Worm (Caenorhabditis elegans): ENCODE measurements around the gene flor-1.

Gene flor-1

DNA sequence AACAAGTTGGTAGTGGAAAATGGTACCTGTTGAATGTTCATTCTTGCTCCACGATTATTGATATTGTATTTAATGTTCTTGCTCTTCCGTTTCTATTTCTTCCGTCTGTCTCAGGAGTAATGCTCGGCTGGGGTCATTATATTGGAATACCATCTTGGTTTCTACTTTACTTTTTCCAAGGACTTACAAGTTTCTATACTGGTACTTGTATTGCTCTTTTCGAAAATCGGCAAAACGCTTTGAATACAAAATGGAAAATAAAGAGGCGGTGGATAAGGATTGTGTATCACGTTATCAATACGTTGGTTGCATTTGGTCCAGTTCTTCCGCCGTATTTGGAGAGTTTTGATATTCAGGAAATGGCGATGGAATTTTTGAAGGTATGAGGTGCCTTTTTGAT, 32.6 kb upstream of the flor-1 start:
- no peak for TF ChIP-seq F57C9.4 (tag; optimal IDR thresholded peaks at IDR 0.05)
- no peak for TF ChIP-seq nfya-1 (tag; optimal IDR thresholded peaks at IDR 0.05; ENCODE audit: borderline replicate concordance, insufficient read depth)
- no peak for TF ChIP-seq F49E8.2 (tag; optimal IDR thresholded peaks at IDR 0.05; ENCODE audit: insufficient read depth)
- TF ChIP-seq egrh-3 (GFP tag; IDR thresholded peaks at IDR 0.05), result no peak
- no peak for TF ChIP-seq madf-8 (GFP tag; conservative IDR thresholded peaks at IDR 0.05)
- no peak for TF ChIP-seq B0336.3 (GFP tag; IDR thresholded peaks at IDR 0.05)
- TF ChIP-seq unc-62 (GFP tag; optimal IDR thresholded peaks at IDR 0.05), result no peak
- no peak for TF ChIP-seq dpff-1 (tag; optimal IDR thresholded peaks at IDR 0.05)
- TF ChIP-seq B0019.2 (GFP tag; conservative IDR thresholded peaks at IDR 0.05), result no peak
- no peak for TF ChIP-seq hrde-1 (tag; optimal IDR thresholded peaks at IDR 0.05; ENCODE audit: borderline replicate concordance)
- TF ChIP-seq nfyb-1 (GFP tag; IDR thresholded peaks at IDR 0.05), result no peak
- TF ChIP-seq gei-17 (GFP tag; optimal IDR thresholded peaks at IDR 0.05), result no peak
- TF ChIP-seq F33H1.4 (GFP tag; IDR thresholded peaks at IDR 0.05), result no peak
- no peak for TF ChIP-seq ceh-27 (GFP tag; optimal IDR thresholded peaks at IDR 0.05)
- TF ChIP-seq ztf-3 (GFP tag; optimal IDR thresholded peaks at IDR 0.05), result no peak

- TF ChIP-seq egl-18 (GFP tag; IDR thresholded peaks at IDR 0.05) (no peak), atf-7 (tag; optimal IDR thresholded peaks at IDR 0.05) (no peak), xnd-1 (tag; optimal IDR thresholded peaks at IDR 0.05) (no peak), nfya-2 (GFP tag; IDR thresholded peaks at IDR 0.05) (no peak), ztf-28 (GFP tag; IDR thresholded peaks at IDR 0.05) (no peak), ztf-22 (GFP tag; optimal IDR thresholded peaks at IDR 0.05) (no peak), ceh-40 (GFP tag; IDR thresholded peaks at IDR 0.05) (no peak), zfh-2 (GFP tag; conservative IDR thresholded peaks at IDR 0.05) (no peak), nhr-179 (tag; optimal IDR thresholded peaks at IDR 0.05) (no peak), ceh-91 (GFP tag; IDR thresholded peaks at IDR 0.05) (no peak), F23B12.7 (tag; optimal IDR thresholded peaks at IDR 0.05; ENCODE audit: insufficient read depth) (no peak), C17E4.6 (GFP tag; IDR thresholded peaks at IDR 0.05) (no peak), cebp-1 (GFP tag; IDR thresholded peaks at IDR 0.05) (no peak), cebp-1 (tag; optimal IDR thresholded peaks at IDR 0.05) (no peak), F22D6.2 (tag; optimal IDR thresholded peaks at IDR 0.05) (no peak), madf-6 (GFP tag; IDR thresholded peaks at IDR 0.05) (no peak), rec-8 (tag; optimal IDR thresholded peaks at IDR 0.05) (no peak), egl-44 (GFP tag; IDR thresholded peaks at IDR 0.05) (no peak), dpff-1 (tag; optimal IDR thresholded peaks at IDR 0.05) (no peak), F49E8.2 (tag; optimal IDR thresholded peaks at IDR 0.05; ENCODE audit: insufficient read depth) (no peak), mcd-1 (GFP tag; IDR thresholded peaks at IDR 0.05) (no peak)
These were observed 31.2 kb upstream of the flor-1 start, which contains the start of gene T09F5.2 for ce11 chrV:15150661-15151060. TSS of gene T09F5.2 (plus strand) at chrV:15150961.

DNA sequence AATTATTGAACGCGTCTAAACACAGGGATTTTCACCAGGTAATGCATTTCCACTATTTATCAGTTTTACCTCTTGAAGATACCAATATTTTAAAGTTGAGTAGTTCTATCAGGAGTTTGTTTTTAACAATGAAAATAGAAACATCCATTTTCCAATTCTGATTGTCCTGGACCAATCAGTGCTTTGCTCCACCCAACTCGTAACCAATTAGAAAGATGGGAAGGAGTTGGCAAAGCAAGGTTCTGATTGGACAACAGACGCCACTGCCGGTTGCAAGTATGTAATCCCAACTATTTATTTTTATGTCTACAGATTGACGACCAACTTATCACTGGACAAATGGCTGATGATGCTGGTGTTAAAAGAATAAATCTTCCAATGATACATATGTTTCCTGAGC, 30.8 kb upstream of the flor-1 start:
- TF ChIP-seq T07F8.4 (tag; optimal IDR thresholded peaks at IDR 0.05), result no peak
- TF ChIP-seq cebp-2 (GFP tag; IDR thresholded peaks at IDR 0.05), result no peak
- TF ChIP-seq nfyb-1 (GFP tag; IDR thresholded peaks at IDR 0.05), result no peak
- TF ChIP-seq chd-7 (tag; optimal IDR thresholded peaks at IDR 0.05), result no peak
- no peak for TF ChIP-seq atf-7 (tag; optimal IDR thresholded peaks at IDR 0.05)
- no peak for TF ChIP-seq ceh-58 (GFP tag; IDR thresholded peaks at IDR 0.05)
- TF ChIP-seq nfya-2 (GFP tag; IDR thresholded peaks at IDR 0.05), result no peak
- no peak for TF ChIP-seq snpc-3.4 (tag; optimal IDR thresholded peaks at IDR 0.05)
- no peak for TF ChIP-seq nhr-90 (tag; optimal IDR thresholded peaks at IDR 0.05)
- TF ChIP-seq rpc-1 (optimal IDR thresholded peaks at IDR 0.05), result no peak
- TF ChIP-seq rpc-1 (tag; optimal IDR thresholded peaks at IDR 0.05), result no peak
- TF ChIP-seq snpc-1.3 (tag; optimal IDR thresholded peaks at IDR 0.05; ENCODE audit: insufficient read depth), result no peak
- TF ChIP-seq let-607 (tag; optimal IDR thresholded peaks at IDR 0.05), result no peak
- no peak for TF ChIP-seq F49E8.2 (tag; optimal IDR thresholded peaks at IDR 0.05; ENCODE audit: insufficient read depth)
- TF ChIP-seq lag-1 (GFP tag; IDR thresholded peaks at IDR 0.05), result no peak
- TF ChIP-seq xnd-1 (tag; optimal IDR thresholded peaks at IDR 0.05), result no peak
- TF ChIP-seq nhr-120 (GFP tag; IDR thresholded peaks at IDR 0.05), result no peak
- TF ChIP-seq Y56A3A.18 (GFP tag; IDR thresholded peaks at IDR 0.05), result no peak
- no peak for TF ChIP-seq ceh-40 (GFP tag; IDR thresholded peaks at IDR 0.05)
